Worm (Caenorhabditis elegans) whole organism, L4/young adult: ENCODE data around the gene T12A2.3.

Experiments used
- W03F9.2 ChIP-seq: fragments of 150-350 bp; optimal IDR thresholded peaks from 2 replicates; lab custom pipeline; 2014; ENCODE audit warnings: missing biosample characterization, missing genetic modification characterization
- dao-5 ChIP-seq: sonication (generic microtip); optimal IDR thresholded peaks from 2 replicates; lab custom pipeline; 2016; ENCODE audit warnings: missing genotype, missing genetic modification characterization, moderate library complexity, missing compliant biosample characterization
- him-1 ChIP-seq: sonication (generic microtip); optimal IDR thresholded peaks from 2 replicates; lab custom pipeline; 2016; ENCODE audit warnings: missing genotype, missing genetic modification reagents, missing genetic modification characterization, missing compliant biosample characterization

T12A2.3 gene

DNA sequence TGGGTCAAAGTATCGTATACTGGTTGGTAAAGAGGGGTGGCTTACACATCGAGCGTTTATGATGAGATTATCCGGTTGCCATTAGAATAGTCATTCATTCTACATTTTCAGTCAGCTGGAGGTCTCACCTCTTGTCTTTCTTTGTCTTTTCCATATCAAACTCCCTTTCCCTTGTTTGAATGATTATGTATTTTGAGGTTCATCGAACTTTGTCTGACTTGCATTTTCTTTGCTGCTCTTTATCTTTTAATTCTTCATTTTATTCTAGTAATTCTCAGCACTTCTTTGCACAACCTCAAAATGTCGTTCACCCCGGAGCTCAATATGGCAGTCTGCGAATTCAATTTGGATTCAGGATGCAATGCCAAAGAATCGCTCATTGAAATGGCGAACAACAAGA is at the start of gene T12A2.3:
TSS of gene T12A2.3 (plus strand) at position 301 of the 400 bp plus-strand sequence.
- no peak for TF ChIP-seq dao-5 (tag; lab: Kevin White, UChicago)
- no peak for TF ChIP-seq W03F9.2 (tag; lab: Kevin White, UChicago)
- no peak for TF ChIP-seq him-1

DNA sequence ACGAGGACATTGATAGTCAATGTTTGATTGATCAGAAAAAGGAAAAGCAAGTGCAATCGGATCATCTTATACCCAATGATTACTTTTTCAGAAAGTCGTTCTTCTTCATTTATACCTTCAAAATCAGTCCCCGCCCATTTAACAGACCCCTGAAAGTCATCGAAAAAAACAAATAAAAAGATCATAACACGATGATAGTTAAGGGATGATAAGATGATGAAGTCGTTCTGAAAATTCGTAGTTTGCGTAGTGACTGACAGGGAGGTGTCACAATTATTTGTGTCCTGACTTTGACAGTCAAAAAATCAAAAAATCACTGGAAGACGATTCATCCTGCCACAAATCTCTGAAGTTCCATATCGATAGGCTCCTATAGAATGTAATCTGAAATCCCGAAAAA is 46.1 kb upstream of the T12A2.3 start, which contains the start of gene ugt-66:
TSS of gene ugt-66 (minus strand) at position 101 of the 400 bp plus-strand sequence.
- TF ChIP-seq dao-5 (tag; lab: Kevin White, UChicago) (no peak), him-1 (no peak), W03F9.2 (tag; lab: Kevin White, UChicago) (no peak)

DNA sequence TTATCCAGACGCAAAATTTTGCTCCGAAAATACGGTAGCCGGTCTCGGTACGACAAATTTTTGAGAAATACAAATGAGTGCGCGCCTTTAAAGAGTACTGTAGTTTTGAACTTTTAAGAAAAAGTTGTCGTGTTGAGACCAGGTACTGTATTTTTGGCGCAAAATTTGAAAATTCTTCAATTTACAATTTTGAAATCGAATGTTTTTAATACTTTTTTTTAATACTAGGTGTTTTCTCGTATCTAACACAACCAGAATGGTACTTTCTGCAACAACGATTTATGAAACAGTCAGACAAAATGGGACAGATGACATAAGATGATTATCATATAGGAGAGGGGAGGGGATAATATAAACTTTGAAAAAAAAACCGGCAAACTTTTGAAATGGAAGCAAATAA is 44.9 kb upstream of the T12A2.3 start:
- TF ChIP-seq W03F9.2 (tag; lab: Kevin White, UChicago) (no peak), dao-5 (tag; lab: Kevin White, UChicago) (no peak), him-1 (no peak)

DNA sequence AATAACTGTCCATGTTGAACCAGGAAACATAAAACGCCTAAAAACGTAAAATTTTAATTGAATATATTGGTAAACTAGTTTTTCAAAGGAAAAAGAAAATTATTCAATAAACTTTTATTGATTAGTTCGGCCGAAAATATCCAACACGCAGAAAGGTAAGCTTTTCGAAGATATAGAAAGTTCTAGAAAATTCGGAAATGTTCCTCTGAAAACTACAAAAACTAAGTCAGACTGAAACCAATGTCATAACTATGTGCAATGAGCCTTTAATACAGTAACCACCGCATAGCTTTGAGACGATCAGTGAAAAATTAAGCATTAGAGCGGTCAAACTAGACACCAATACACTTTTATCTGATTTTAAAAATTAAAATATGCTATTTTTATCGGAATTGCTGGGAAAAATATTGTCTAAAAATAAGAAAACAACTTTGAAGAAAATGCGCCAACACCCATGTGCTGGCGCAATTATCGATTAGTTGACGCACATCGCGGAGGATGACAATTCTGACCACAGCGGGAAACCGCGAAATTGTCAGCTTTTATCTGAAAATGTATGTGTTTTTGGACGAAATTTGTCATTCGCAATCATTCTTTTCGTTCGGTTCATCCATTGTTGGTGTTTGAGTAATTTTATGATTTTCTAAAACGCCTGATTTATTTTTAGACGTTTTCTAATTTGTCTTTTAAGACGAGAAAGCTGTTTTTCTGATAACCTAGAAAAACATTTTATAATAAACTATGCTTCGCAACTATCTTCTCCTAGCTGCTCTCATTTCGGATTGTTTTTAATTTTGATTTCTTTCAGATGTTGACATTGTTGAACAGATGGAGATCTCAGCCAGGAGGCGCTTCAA is 42.0 kb upstream of the T12A2.3 start, which contains the start of the genes C23G10.7 and rpn-2:
TSS of gene C23G10.7 (minus strand) at position 37 of the 857 bp plus-strand sequence.
TSS of gene rpn-2 (plus strand) at position 807 of the 857 bp plus-strand sequence.
- TF ChIP-seq dao-5 (tag; lab: Kevin White, UChicago), result no peak
- peak; percentile 78 for TF ChIP-seq W03F9.2 (tag; lab: Kevin White, UChicago)

DNA sequence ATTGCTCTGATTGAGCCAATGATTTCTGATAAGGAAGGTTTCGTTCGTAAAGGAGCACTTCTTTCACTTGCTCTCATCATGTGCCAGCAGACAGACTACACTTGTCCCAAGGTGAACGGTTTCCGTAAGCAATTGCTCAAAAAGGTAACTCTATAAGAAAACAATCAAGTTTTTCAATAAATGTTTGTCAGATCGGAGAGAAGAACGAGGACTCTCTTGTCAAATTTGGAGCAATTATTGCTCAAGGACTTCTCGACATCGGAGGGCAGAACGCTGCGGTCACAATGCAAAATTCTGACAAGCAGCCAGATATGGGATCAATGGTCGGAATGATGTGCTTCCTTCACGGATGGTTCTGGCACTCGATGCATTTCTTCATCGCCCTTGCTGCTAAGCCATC is 39.3 kb upstream of the T12A2.3 start:
- TF ChIP-seq W03F9.2 (tag; lab: Kevin White, UChicago) (no peak), him-1 (no peak), dao-5 (tag; lab: Kevin White, UChicago) (no peak)

DNA sequence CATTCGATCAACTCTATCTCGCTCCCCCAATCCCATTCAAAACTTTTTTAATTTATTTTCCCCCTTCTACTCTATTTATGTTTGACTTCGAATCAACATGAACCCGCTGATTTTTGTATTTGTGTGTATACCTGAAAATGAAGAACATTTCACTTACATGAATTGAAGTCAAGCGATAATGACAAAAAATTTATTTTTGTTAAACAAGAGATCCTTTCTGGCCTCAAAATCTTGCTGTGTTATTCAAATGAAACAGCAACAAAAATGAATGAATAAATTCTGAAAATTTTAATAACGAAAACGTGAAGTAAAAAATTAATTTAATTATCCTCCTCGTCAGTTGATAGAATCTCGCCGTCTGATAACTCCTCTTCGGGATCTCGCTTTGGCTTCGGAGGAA is 38.2 kb upstream of the T12A2.3 start:
- no peak for TF ChIP-seq dao-5 (tag; lab: Kevin White, UChicago)
- no peak for TF ChIP-seq him-1
- no peak for TF ChIP-seq W03F9.2 (tag; lab: Kevin White, UChicago)

DNA sequence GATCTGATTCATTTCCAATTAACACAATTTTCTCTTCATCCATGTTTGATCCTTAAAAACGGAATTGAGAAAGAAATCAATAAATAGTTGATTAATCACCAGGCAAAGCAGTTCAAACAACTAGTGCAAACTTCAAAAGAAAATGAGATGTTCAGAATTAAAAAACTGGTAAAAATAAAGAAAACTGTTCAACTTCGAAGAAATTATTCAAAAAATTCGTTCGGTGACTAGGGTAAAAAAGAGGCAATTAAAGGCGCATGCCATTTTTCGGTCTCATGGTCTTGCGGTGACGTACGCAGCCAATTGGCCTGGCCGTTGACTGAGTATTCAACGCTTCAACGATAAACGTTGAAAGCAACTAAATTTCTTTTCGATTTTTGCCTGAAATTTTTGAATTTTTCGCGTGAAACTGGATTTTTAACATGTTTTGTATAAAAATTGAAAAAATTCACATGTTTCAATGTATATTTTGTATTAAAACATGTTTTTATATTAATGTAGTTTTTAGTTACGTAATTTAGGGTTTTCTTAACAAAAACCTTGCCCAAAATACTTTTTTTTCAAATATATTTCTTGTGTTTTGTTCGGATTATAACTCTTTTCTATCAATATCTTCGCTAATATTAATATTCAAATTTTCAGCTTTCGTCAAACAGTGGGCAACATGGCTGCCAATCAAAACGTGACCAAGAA is 34.3 kb upstream of the T12A2.3 start, which contains the start of the genes sna-3 and rps-3:
TSS of gene sna-3 (minus strand) at position 51 of the 693 bp plus-strand sequence.
TSS of gene rps-3 (plus strand) at position 643 of the 693 bp plus-strand sequence.
- TF ChIP-seq W03F9.2 (tag; lab: Kevin White, UChicago) (peak; percentile 90), him-1 (no peak), dao-5 (tag; lab: Kevin White, UChicago) (no peak)

DNA sequence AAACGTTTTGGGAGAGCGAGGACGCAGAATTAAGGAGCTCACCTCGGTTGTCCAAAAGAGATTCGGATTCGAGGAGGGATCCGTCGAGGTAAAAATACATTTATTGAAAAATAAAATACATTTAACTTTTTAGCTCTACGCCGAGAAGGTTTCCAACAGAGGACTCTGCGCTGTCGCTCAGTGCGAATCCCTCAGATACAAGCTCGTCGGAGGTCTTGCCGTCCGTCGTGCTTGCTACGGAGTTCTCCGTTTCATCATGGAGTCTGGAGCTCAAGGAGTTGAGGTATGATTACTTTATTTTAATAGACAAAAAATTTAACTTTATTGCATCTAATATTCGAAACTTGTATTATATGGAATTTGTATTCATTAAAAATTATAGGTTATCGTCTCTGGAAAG is 33.6 kb upstream of the T12A2.3 start:
- TF ChIP-seq W03F9.2 (tag; lab: Kevin White, UChicago), result no peak
- TF ChIP-seq dao-5 (tag; lab: Kevin White, UChicago), result no peak
- TF ChIP-seq him-1, result no peak

DNA sequence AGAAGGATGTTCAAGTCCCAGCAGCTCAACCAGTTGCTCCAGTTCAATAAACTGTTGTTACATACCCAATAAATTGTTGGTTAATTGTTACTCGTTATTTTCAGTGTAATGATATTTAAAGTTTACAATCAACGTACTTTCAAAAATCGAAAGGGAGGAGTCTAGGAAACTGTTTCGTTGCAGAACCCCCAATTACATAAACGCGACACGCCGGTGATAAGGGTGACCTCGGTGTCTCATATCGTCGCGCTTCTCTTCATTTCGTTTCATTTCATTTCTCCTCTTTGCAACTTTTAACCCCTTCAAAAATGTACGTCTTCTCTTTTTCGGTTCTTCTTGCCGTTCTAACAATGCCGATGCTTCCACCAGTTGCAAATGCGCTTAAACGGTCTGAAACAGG is 32.7 kb upstream of the T12A2.3 start, which contains the start of gene C23G10.2:
TSS of gene C23G10.2 (plus strand) at position 184 of the 400 bp plus-strand sequence.
- TF ChIP-seq dao-5 (tag; lab: Kevin White, UChicago), result no peak
- TF ChIP-seq W03F9.2 (tag; lab: Kevin White, UChicago), result no peak
- TF ChIP-seq him-1, result no peak

DNA sequence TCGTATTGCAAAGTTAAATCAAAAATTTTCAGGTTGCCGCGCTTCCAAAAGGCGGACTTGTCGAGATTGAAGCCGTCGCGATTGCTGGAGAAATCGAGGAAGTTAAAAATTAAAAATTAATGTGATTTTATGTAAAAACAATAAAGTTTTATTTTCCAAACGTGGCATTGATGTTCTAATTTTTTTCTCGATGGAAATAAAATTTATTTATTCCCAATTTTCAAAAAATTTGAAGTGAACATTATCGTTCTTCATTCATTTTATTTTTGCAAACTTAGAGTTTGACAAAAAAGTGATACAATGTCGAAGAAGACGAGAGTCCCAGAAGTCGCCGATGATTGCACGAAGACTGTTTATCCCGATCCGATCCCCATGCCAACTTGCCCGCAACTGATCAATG is 31.6 kb upstream of the T12A2.3 start, which contains the start of gene C23G10.1:
TSS of gene C23G10.1 (plus strand) at position 301 of the 400 bp plus-strand sequence.
- no peak for TF ChIP-seq dao-5 (tag; lab: Kevin White, UChicago)
- no peak for TF ChIP-seq him-1
- TF ChIP-seq W03F9.2 (tag; lab: Kevin White, UChicago), result no peak

DNA sequence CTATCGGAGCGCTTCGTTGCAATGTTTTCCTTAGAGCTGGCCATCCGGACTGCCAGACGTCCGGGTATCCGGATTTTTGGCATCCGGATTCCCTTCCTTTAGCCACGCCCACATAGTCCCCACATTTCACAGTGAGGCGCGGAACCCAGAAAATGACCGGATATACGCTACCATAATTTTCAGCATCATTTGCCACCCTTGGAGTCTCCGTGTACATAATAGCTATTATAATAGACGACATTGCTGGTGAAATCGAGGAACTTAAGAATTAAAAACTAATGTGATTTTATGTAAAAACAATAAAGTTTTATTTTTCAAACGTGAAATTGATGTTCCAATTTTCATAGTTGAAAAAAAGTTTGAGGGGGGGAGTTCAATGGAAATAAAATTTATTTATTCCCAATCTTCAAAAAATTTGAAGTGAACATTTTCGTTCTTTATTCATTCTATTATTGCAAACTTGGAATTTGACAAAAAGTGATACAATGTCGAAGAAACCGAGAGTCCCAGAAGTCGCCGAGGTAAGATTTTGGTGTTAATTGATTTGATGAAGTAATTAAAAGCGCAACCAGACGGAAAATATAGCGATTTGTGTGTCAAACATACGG is 30.3 kb upstream of the T12A2.3 start:
- no peak for TF ChIP-seq W03F9.2 (tag; lab: Kevin White, UChicago)
- TF ChIP-seq him-1, result no peak

DNA sequence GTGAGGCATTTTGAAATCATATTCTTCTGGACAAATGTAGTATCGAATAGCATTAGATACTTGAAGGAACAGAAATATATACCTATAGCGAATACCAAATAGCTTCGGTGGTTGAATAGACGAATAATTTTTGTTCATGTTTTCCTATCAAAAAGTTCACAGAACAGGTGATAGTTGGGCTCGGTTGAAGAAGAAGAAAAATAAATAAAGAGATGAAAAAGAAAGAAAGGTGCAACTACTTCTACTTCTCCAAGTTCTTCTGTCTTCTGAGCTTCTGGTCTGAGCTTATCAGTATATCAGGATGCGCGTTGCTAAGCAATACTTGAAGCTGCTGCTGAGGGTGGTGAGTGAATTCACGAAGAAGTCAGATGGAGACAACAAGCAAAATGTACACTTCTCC is 26.7 kb upstream of the T12A2.3 start, which contains the start of gene C23G10.10:
TSS of gene C23G10.10 (minus strand) at position 101 of the 400 bp plus-strand sequence.
- TF ChIP-seq him-1 (no peak), W03F9.2 (tag; lab: Kevin White, UChicago) (no peak), dao-5 (tag; lab: Kevin White, UChicago) (no peak)

DNA sequence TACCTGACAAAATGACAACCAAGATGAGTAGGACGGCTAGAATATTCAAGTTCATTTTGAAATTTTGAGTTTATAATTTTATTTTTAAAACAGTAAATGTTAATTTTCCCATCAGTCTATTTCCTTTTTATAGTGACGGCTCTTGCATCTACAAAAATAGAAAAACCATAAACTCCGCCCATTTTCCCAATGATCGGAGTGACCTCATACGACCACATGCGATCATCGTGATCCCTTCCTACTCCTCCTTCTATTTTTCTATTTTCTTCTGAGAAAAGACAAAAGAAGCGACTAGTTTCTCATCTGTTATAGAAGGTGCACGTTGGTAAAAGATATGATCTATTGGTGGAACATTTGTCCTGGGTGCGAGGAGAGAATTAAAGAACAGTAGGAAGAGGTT is 25.2 kb upstream of the T12A2.3 start, which contains the start of gene C23G10.11:
TSS of gene C23G10.11 (minus strand) at position 101 of the 400 bp plus-strand sequence.
- TF ChIP-seq him-1, result no peak
- no peak for TF ChIP-seq W03F9.2 (tag; lab: Kevin White, UChicago)
- no peak for TF ChIP-seq dao-5 (tag; lab: Kevin White, UChicago)
